Worm (Caenorhabditis elegans): ENCODE results near the gene Y32F6B.1.

Gene Y32F6B.1

DNA sequence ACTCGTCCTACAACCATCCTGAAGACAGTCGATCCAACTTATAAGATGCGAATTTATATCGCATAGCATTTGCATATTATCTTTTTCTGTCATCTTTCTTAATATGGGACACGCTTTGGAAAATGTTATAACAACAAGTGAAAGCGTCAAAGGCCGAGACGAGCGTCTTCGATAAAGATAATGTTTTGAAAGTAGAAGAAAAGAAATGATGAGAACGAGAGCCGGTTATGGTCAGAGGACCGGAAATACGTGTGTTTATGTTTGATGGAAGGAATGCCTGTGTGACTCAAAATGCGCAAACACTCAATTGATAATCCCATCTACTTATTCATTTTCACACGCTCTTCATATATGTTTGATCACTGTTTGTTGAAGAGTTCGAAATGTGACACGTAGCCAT lies 18.5 kb upstream of the Y32F6B.1 start, which contains the start of gene C35A5.11:
Gene C35A5.11 (minus strand): TSS at position 101 of the 400 bp plus-strand sequence.
- TF ChIP-seq ztf-29 (GFP tag; IDR thresholded peaks at IDR 0.05) (no peak), klf-2 (GFP tag; conservative IDR thresholded peaks at IDR 0.05) (no peak), T22C8.4 (GFP tag; IDR thresholded peaks at IDR 0.05) (no peak), ztf-23 (GFP tag; IDR thresholded peaks at IDR 0.05) (no peak), ref-1 (GFP tag; conservative IDR thresholded peaks at IDR 0.05) (no peak), flt-1 (GFP tag; IDR thresholded peaks at IDR 0.05) (no peak), tab-1 (GFP tag; IDR thresholded peaks at IDR 0.05) (no peak)

DNA sequence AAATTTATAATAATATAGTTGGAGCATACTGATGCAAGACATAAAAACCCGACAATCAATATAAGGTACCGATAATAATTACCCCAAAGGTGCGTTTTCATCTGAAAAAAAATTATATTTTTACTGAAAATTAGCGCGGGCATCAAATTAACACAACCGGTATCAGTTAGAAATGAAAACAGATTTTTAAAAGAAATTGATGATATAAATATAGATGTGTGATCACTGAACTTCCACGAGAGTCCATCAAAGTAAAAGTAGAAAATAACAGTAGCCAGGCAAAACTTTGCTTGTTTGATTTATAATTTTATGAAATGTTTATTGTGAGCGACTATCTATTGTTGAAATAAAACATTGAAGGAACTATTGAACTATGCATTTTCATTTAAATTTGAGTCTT lies 16.8 kb upstream of the Y32F6B.1 start, which contains the start of gene C35A5.3:
Gene C35A5.3 (minus strand): TSS at position 101 of the 400 bp plus-strand sequence.
- no peak for TF ChIP-seq med-1 (GFP tag; optimal IDR thresholded peaks at IDR 0.05; ENCODE audit: insufficient read depth)

DNA sequence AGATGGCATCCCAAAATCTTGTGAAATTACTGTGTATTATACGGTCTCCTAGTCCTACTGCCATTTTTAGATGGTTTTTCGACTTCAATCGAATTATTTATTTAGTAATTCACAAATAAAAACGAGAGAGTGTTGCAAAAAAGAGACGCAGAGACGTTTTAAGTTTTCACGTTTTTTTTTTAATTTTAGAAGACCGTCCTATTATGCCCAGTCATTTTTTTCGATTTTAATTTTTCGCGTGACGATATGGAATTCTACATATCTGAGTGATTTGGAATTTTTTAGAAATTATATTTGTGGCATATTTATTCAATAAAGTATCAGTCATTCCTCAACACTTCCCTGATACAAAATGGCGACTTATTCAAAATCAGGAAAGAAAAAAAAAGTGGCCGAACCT lies 12.2 kb upstream of the Y32F6B.1 start, which contains the start of gene C35A5.4:
Gene C35A5.4 (plus strand): TSS at position 301 of the 400 bp plus-strand sequence.
- TF ChIP-seq med-1 (GFP tag; optimal IDR thresholded peaks at IDR 0.05; ENCODE audit: insufficient read depth) = no peak
- TF ChIP-seq cog-1 (tag; optimal IDR thresholded peaks at IDR 0.05) = no peak
- no peak for TF ChIP-seq ztf-23 (GFP tag; IDR thresholded peaks at IDR 0.05)
- no peak for TF ChIP-seq tab-1 (GFP tag; IDR thresholded peaks at IDR 0.05)
- no peak for TF ChIP-seq ztf-29 (GFP tag; IDR thresholded peaks at IDR 0.05)
- TF ChIP-seq klf-2 (GFP tag; conservative IDR thresholded peaks at IDR 0.05) = no peak
- no peak for TF ChIP-seq flt-1 (GFP tag; IDR thresholded peaks at IDR 0.05)
- no peak for TF ChIP-seq T22C8.4 (GFP tag; IDR thresholded peaks at IDR 0.05)
- TF ChIP-seq ref-1 (GFP tag; conservative IDR thresholded peaks at IDR 0.05) = no peak

- no peak for TF ChIP-seq ztf-23 (GFP tag; IDR thresholded peaks at IDR 0.05)
- TF ChIP-seq ref-1 (GFP tag; conservative IDR thresholded peaks at IDR 0.05) = no peak
These were observed 8.6 kb upstream of the Y32F6B.1 start, which contains the start of gene ugt-33 for ce11 chrV:10493150-10493549. Gene ugt-33, plus strand, starts transcription at chrV:10493409.

DNA sequence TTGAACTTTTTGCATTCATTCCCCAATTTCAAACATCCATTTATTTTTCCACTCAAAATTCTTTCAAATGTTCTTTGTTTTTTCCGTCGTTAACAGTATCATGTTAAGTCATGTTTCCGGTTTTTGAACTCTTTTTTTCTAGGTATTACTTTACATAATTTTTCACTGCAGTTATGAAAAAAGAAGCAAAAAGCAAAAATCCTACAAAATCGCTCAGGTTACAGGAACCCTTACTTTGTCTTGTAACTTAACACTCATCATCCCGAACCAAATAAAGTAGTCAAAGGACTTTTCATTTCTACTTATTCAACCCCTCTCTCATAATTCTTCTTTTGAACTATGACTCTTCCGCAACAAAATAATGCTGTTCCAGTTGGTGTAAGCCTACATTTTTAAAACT lies 6.9 kb upstream of the Y32F6B.1 start, which contains the start of gene aqp-5:
Gene aqp-5 (plus strand): TSS at position 301 of the 400 bp plus-strand sequence.
- TF ChIP-seq tab-1 (GFP tag; IDR thresholded peaks at IDR 0.05) = no peak
- TF ChIP-seq ztf-23 (GFP tag; IDR thresholded peaks at IDR 0.05) = no peak

- no peak for TF ChIP-seq ztf-29 (GFP tag; IDR thresholded peaks at IDR 0.05)
- TF ChIP-seq ref-1 (GFP tag; conservative IDR thresholded peaks at IDR 0.05) = no peak
These were observed 5.5 kb upstream of the Y32F6B.1 start, which contains the start of gene ncx-5 for ce11 chrV:10489998-10490397. Gene ncx-5, minus strand, starts transcription at chrV:10490098.

DNA sequence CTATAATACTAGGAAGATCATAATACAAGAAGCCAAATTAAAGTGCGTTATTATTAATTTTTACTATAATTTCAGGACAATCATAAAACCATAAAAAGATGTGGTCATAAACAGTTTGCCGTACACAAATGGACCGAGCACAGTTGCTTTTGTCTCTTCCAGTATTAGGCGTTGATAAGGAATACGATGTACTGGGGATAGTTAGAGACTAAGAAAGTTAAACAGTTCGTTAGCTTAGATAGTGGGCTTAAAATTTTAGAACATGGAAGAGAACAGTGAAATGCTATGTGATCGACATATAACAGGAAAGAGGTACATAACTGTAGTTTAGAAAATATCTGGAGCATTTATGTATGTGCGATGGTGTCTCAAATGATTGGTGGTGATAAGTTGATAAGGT lies 849 bp upstream of the Y32F6B.1 start:
- TF ChIP-seq cog-1 (tag; optimal IDR thresholded peaks at IDR 0.05) = no peak
- TF ChIP-seq flt-1 (GFP tag; IDR thresholded peaks at IDR 0.05) = no peak
- TF ChIP-seq ztf-29 (GFP tag; IDR thresholded peaks at IDR 0.05) = no peak
- TF ChIP-seq tab-1 (GFP tag; IDR thresholded peaks at IDR 0.05) = no peak
- TF ChIP-seq klf-2 (GFP tag; conservative IDR thresholded peaks at IDR 0.05) = no peak
- no peak for TF ChIP-seq ref-1 (GFP tag; conservative IDR thresholded peaks at IDR 0.05)
- TF ChIP-seq ztf-23 (GFP tag; IDR thresholded peaks at IDR 0.05) = no peak
- no peak for TF ChIP-seq T22C8.4 (GFP tag; IDR thresholded peaks at IDR 0.05)

DNA sequence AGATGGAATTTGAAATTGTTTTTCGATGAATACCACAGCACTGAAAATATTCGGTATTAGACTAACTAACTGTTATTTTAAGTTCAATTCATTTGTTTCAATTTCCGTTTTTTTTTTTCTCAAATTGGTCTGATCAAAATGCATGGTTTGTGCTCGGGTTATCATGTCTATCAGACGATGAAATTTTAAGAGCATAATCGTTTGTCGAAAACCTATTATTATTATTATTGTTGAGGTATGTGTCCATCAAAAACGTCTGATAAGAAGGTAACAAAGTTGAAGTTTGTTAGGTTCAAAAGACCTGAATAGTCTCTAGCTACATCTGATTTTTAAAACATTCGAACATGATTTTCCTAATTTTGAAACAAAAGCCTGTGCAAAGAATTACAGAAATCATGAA lies 545 bp downstream of the Y32F6B.1 start:
- TF ChIP-seq ztf-29 (GFP tag; IDR thresholded peaks at IDR 0.05) = no peak
- no peak for TF ChIP-seq flt-1 (GFP tag; IDR thresholded peaks at IDR 0.05)
- TF ChIP-seq ztf-23 (GFP tag; IDR thresholded peaks at IDR 0.05) = no peak
- TF ChIP-seq T22C8.4 (GFP tag; IDR thresholded peaks at IDR 0.05) = no peak
- TF ChIP-seq klf-2 (GFP tag; conservative IDR thresholded peaks at IDR 0.05) = no peak
- TF ChIP-seq ref-1 (GFP tag; conservative IDR thresholded peaks at IDR 0.05) = no peak
- no peak for TF ChIP-seq med-1 (GFP tag; optimal IDR thresholded peaks at IDR 0.05; ENCODE audit: insufficient read depth)
- TF ChIP-seq cog-1 (tag; optimal IDR thresholded peaks at IDR 0.05) = no peak
- TF ChIP-seq tab-1 (GFP tag; IDR thresholded peaks at IDR 0.05) = no peak

DNA sequence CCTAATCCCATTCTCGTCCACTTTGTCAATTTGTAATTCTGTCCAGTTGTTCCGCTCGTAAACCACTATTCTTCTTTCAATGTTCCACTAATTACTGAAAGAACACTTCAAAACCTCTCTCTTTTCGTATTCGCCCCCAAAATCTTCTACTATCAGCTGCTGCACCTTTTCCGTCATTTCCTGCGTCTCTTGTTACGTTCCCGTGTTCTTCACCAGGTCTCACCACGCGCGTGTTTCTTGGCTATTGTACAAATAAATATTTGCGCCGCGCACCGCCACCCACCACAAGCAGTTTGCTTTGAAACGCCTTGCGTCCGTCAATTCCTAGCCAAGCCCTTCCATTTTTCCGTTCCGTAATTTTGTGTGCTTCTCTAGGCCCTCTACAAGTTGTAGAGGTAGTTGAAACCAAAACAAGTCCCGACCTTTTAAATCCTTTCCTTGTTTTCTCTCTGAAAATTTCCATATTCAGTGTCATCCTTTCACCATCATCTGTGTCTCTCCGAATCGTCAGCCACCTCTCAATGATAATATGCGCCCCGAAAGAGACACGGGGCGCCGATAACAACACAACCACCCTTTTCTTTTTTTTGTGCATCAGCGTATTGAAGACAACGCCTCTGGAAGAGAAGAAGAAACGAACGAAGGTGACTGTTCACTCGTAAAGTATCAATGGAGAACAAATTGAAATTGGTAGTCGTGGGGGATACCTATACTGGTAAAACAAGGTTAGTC lies 6.3 kb downstream of the Y32F6B.1 start, which contains the start of the genes crp-1 and Y32F6B.9:
Gene crp-1 (plus strand): TSS at position 468 of the 732 bp plus-strand sequence.
Gene Y32F6B.9 (plus strand): TSS at position 603 of the 732 bp plus-strand sequence.
- TF ChIP-seq med-1 (GFP tag; optimal IDR thresholded peaks at IDR 0.05; ENCODE audit: insufficient read depth) (no peak), ztf-29 (GFP tag; IDR thresholded peaks at IDR 0.05) (no peak), ref-1 (GFP tag; conservative IDR thresholded peaks at IDR 0.05) (no peak), flt-1 (GFP tag; IDR thresholded peaks at IDR 0.05) (no peak), klf-2 (GFP tag; conservative IDR thresholded peaks at IDR 0.05) (no peak), cog-1 (tag; optimal IDR thresholded peaks at IDR 0.05) (no peak), tab-1 (GFP tag; IDR thresholded peaks at IDR 0.05) (no peak), ztf-23 (GFP tag; IDR thresholded peaks at IDR 0.05) (no peak), T22C8.4 (GFP tag; IDR thresholded peaks at IDR 0.05) (no peak)

ce11 chrV:10476864-10477443 lies 7.6 kb downstream of the Y32F6B.1 start:
- TF ChIP-seq klf-2 (GFP tag; conservative IDR thresholded peaks at IDR 0.05) (no peak), flt-1 (GFP tag; IDR thresholded peaks at IDR 0.05) (no peak), ref-1 (GFP tag; conservative IDR thresholded peaks at IDR 0.05) (no peak), cog-1 (tag; optimal IDR thresholded peaks at IDR 0.05) (no peak)
